Fruit fly (Drosophila melanogaster): ENCODE data around the gene CG42834.
A peak's percentile ranks its signal among the peaks of the same experiment; 100 is the strongest.

The CG42834 gene

DNA sequence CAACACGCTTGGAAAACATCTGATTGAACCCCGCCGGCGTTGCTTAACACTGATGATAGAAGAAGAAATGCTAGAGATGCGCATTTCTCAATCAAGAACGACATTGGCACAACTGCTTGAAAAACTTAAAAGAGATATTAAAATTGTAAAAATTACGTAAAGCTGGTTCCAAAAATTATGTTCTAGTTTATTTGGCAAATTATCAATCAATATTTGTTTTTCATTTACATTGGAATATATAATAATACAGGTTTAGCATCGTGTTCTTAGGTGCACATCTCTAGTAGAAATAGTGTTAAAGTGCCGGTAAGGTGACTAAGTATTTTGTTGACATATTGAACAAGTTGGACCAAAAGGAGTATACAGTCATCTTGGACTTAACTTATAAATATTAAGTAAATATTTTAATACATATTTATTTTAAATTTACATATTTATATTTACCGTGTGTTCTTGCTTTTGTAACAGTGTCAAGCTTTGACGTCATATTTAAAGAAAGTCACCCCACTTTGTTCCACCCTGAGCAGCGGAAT, 27.2 kb upstream of the CG42834 start, which contains the start of the genes Brf and sds22 (continued):
- peak; percentile 95 for TF ChIP-seq CG12942 (GFP tag; optimal IDR thresholded peaks at IDR 0.05)
- TF ChIP-seq CG6791 (GFP tag; IDR thresholded peaks at IDR 0.05; ENCODE audit: partially characterized antibody) = 0 out of 3 replicates have a peak, but pooled peaks have one; percentile 40
- peak; percentile 80 to 94 for TF ChIP-seq bsh (GFP tag; optimal IDR thresholded peaks at IDR 0.05)
- TF ChIP-seq dati (GFP tag; IDR thresholded peaks at IDR 0.05) = peak; percentile 77
- peak; percentile 96 for TF ChIP-seq CG4424 (GFP tag; optimal IDR thresholded peaks at IDR 0.05)
- TF ChIP-seq CG30403 (GFP tag; optimal IDR thresholded peaks at IDR 0.05) = peak; percentile 98
- TF ChIP-seq CG31441 (GFP tag; IDR thresholded peaks at IDR 0.05) = peak; percentile 94
- TF ChIP-seq CG5180 (GFP tag; optimal IDR thresholded peaks at IDR 0.05) = peak; percentile 74
- peak; percentile 94 for TF ChIP-seq CG18262 (tag; optimal IDR thresholded peaks at IDR 0.05)
- TF ChIP-seq Nf-YC (tag; optimal IDR thresholded peaks at IDR 0.05) = peak; percentile 89
- TF ChIP-seq dmrt99B (tag; optimal IDR thresholded peaks at IDR 0.05) = peak; percentile 93
- TF ChIP-seq CG12299 (tag; optimal IDR thresholded peaks at IDR 0.05) = peak; percentile 90
- peak; percentile 87 for TF ChIP-seq E2f1 (GFP tag; IDR thresholded peaks at IDR 0.05)
- peak; percentile 80 for TF ChIP-seq CG7271 (tag; optimal IDR thresholded peaks at IDR 0.05)
- TF ChIP-seq CG17359 (tag; optimal IDR thresholded peaks at IDR 0.05) = peak; percentile 92
- peak; percentile 78 for TF ChIP-seq CG6254 (GFP tag; optimal IDR thresholded peaks at IDR 0.05)
- peak; percentile 90 for TF ChIP-seq Mrtf (GFP tag; IDR thresholded peaks at IDR 0.05)
- TF ChIP-seq caup (GFP tag; optimal IDR thresholded peaks at IDR 0.05; ENCODE audit: severe bottlenecking) = peak; percentile 94
- peak; percentile 73 for TF ChIP-seq chm (GFP tag; IDR thresholded peaks at IDR 0.05)
- TF ChIP-seq trem (tag; optimal IDR thresholded peaks at IDR 0.05) = peak; percentile 94
- TF ChIP-seq CkIIα-i1 (GFP tag; IDR thresholded peaks at IDR 0.05) = no peak
- TF ChIP-seq sd (tag; optimal IDR thresholded peaks at IDR 0.05) = peak; percentile 88
- peak; percentile 87 for TF ChIP-seq danr (GFP tag; IDR thresholded peaks at IDR 0.05)
- peak; percentile 90 for TF ChIP-seq Hmx (GFP tag; optimal IDR thresholded peaks at IDR 0.05)
- peak; percentile 90 for TF ChIP-seq CG10959 (GFP tag; IDR thresholded peaks at IDR 0.05)
- TF ChIP-seq en (GFP tag; optimal IDR thresholded peaks at IDR 0.05) = peak; percentile 83
- TF ChIP-seq CG18011 (GFP tag; optimal IDR thresholded peaks at IDR 0.05) = peak; percentile 84
- peak; percentile 67 for TF ChIP-seq cas (GFP tag; IDR thresholded peaks at IDR 0.05)
- peak; percentile 76 for TF ChIP-seq Hey (tag; optimal IDR thresholded peaks at IDR 0.05)
- TF ChIP-seq CG2129 (GFP tag; IDR thresholded peaks at IDR 0.05; ENCODE audit: partially characterized antibody) = peak; percentile 62
- peak; percentile 86 for TF ChIP-seq CG12219 (GFP tag; optimal IDR thresholded peaks at IDR 0.05)
- TF ChIP-seq hbn (GFP tag; IDR thresholded peaks at IDR 0.05; ENCODE audit: partially characterized antibody) = peak; percentile 72
- no peak for TF ChIP-seq CG7745 (tag; optimal IDR thresholded peaks at IDR 0.05)
- TF ChIP-seq tna (GFP tag; IDR thresholded peaks at IDR 0.05; ENCODE audit: partially characterized antibody) = peak; percentile 56; the same call in 1 of the 2 replicates
- TF ChIP-seq ind (GFP tag; optimal IDR thresholded peaks at IDR 0.05) = peak; percentile 97
- TF ChIP-seq Fer1 (GFP tag; optimal IDR thresholded peaks at IDR 0.05) = peak; percentile 93
- TF ChIP-seq fd64A (GFP tag; optimal IDR thresholded peaks at IDR 0.05) = peak; percentile 63
- TF ChIP-seq toy (GFP tag; IDR thresholded peaks at IDR 0.05) = peak; percentile 84; the same call in 1 of the 2 replicates
- TF ChIP-seq btn (GFP tag; optimal IDR thresholded peaks at IDR 0.05) = peak; percentile 84
- peak; percentile 84 for TF ChIP-seq CG6175 (GFP tag; IDR thresholded peaks at IDR 0.05)
- no peak for TF ChIP-seq zf30C (GFP tag; optimal IDR thresholded peaks at IDR 0.05)
- no peak for TF ChIP-seq hth (optimal IDR thresholded peaks at IDR 0.05)
- TF ChIP-seq rib (GFP tag; IDR thresholded peaks at IDR 0.05) = peak; percentile 93
- peak; percentile 98 for TF ChIP-seq CG2120 (GFP tag; optimal IDR thresholded peaks at IDR 0.05)
- peak; percentile 97 for TF ChIP-seq Rfx (GFP tag; IDR thresholded peaks at IDR 0.05)
- TF ChIP-seq Adf1 (GFP tag; IDR thresholded peaks at IDR 0.05) = peak; percentile 66
- TF ChIP-seq odd (GFP tag; optimal IDR thresholded peaks at IDR 0.05) = peak; percentile 88
- peak; percentile 89 for TF ChIP-seq tap (tag; optimal IDR thresholded peaks at IDR 0.05)
- TF ChIP-seq az2 (GFP tag; optimal IDR thresholded peaks at IDR 0.05) = peak; percentile 96
- peak; percentile 58; the same call in 2 of the 3 replicates for TF ChIP-seq Optix (GFP tag; IDR thresholded peaks at IDR 0.05)
